Fruit fly (Drosophila melanogaster): ENCODE results near the gene Upf1.

dm6 chrX:11856867-11857266 lies 48.3 kb downstream of the Upf1 start:
- no peak for TF ChIP-seq Dll (optimal IDR thresholded peaks at IDR 0.05)
- TF ChIP-seq psq (optimal IDR thresholded peaks at IDR 0.05) = no peak
- TF ChIP-seq usp (GFP tag; optimal IDR thresholded peaks at IDR 0.05) = no peak
- no peak for TF ChIP-seq pan (optimal IDR thresholded peaks at IDR 0.05)

All from whole organism.